Worm (Caenorhabditis elegans) whole organism, L4 larva: ENCODE results near the gene C45B2.6.
A peak's percentile ranks its signal among the peaks of the same experiment; 100 is the strongest.

ENCODE experiments used
- T26A8.4 ChIP-seq: fragments of 200-800 bp; sonication (Bioruptor generic); IDR thresholded peaks from 2 replicates; pipeline ENCODE4 v1.3.6; 2022; ENCODE audit warnings: missing genetic modification characterization, missing compliant biosample characterization
- ZK337.2 ChIP-seq: fragments of 200-800 bp; sonication (Bioruptor generic); IDR thresholded peaks from 2 replicates; pipeline ENCODE4 v1.3.6; 2022; ENCODE audit warnings: missing genetic modification reagents, missing genetic modification characterization, missing compliant biosample characterization
- ceh-28 ChIP-seq: fragments of 150-350 bp; optimal IDR thresholded peaks from 2 replicates; lab custom pipeline; 2014; ENCODE audit warnings: missing biosample characterization, missing genetic modification reagents, missing genetic modification characterization
- ceh-32 ChIP-seq: sonication (generic microtip); optimal IDR thresholded peaks from 2 replicates; lab custom pipeline; 2016; ENCODE audit warnings: mild to moderate bottlenecking, missing genetic modification characterization, missing compliant biosample characterization; ENCODE audit not compliant: poor library complexity
- ceh-44 ChIP-seq: fragments of 200-800 bp; sonication (Bioruptor generic); IDR thresholded peaks from 2 replicates; pipeline ENCODE4 v1.3.6; 2022; ENCODE audit warnings: missing genetic modification reagents, missing genetic modification characterization, missing compliant biosample characterization
- ceh-62 ChIP-seq: sonication (generic microtip); optimal IDR thresholded peaks from 2 replicates; lab custom pipeline; 2017; ENCODE audit warnings: missing biosample characterization, missing genetic modification characterization
- daf-16 ChIP-seq, 3 experiments: sonication (generic microtip); optimal IDR thresholded peaks; 2 replicates each; lab custom pipeline; 2016 to 2017; ENCODE audit warnings: missing genetic modification characterization in 3 of 3, missing genetic modification reagents in 3 of 3, mild to moderate bottlenecking in 2 of 3, missing compliant biosample characterization in 2 of 3, missing biosample characterization in 1 of 3, moderate library complexity in 1 of 3
- daf-8 ChIP-seq: fragments of 200-800 bp; sonication (Bioruptor generic); IDR thresholded peaks from 2 replicates; pipeline ENCODE4 v1.3.6; 2022; ENCODE audit warnings: missing genetic modification characterization, missing compliant biosample characterization
- dmd-6 ChIP-seq: fragments of 200-800 bp; sonication (Bioruptor generic); IDR thresholded peaks from 2 replicates; pipeline ENCODE4 v1.3.6; 2022; ENCODE audit warnings: missing genetic modification reagents, missing genetic modification characterization, missing compliant biosample characterization
- duxl-1 ChIP-seq: sonication (generic microtip); optimal IDR thresholded peaks from 2 replicates; lab custom pipeline; 2016; ENCODE audit warnings: mild to moderate bottlenecking, missing genetic modification characterization, moderate library complexity, missing compliant biosample characterization; ENCODE audit not compliant: poor library complexity
- dve-1 ChIP-seq: sonication (generic microtip); optimal IDR thresholded peaks from 2 replicates; lab custom pipeline; 2017; ENCODE audit warnings: antibody characterized with exemption, mild to moderate bottlenecking, missing genetic modification characterization, missing compliant biosample characterization; ENCODE audit not compliant: insufficient read depth
- egl-27 ChIP-seq: sonication (generic microtip); optimal IDR thresholded peaks from 3 replicates; lab custom pipeline; 2017; ENCODE audit warnings: missing biosample characterization, missing genetic modification reagents, missing genetic modification characterization
- hif-1 ChIP-seq, 2 experiments: sonication (generic microtip); optimal IDR thresholded peaks; 2 replicates each; lab custom pipeline; 2016 to 2017; ENCODE audit warnings: missing compliant biosample characterization in 2 of 2, missing genetic modification characterization in 2 of 2, missing genetic modification reagents in 2 of 2, missing genotype in 2 of 2, mild to moderate bottlenecking in 1 of 2
- hlh-11 ChIP-seq: fragments of 200-800 bp; sonication (Bioruptor generic); optimal IDR thresholded peaks from 2 replicates; lab custom pipeline; 2018; ENCODE audit warnings: mild to moderate bottlenecking, missing genetic modification characterization, missing compliant biosample characterization
- hlh-30 ChIP-seq: sonication (generic microtip); optimal IDR thresholded peaks from 2 replicates; lab custom pipeline; 2017; ENCODE audit warnings: antibody characterized with exemption, mild to moderate bottlenecking, missing genetic modification characterization, missing compliant biosample characterization; ENCODE audit not compliant: insufficient read depth
- hmg-1.1 ChIP-seq: fragments of 200-800 bp; sonication (Bioruptor generic); IDR thresholded peaks from 2 replicates; pipeline ENCODE4 v1.3.6; 2022; ENCODE audit warnings: missing genetic modification reagents, missing genetic modification characterization, missing compliant biosample characterization
- jun-1 ChIP-seq: fragments of 150-350 bp; optimal IDR thresholded peaks from 2 replicates; lab custom pipeline; 2014; ENCODE audit warnings: missing biosample characterization, missing genetic modification reagents, missing genetic modification characterization
- lim-7 ChIP-seq: fragments of 200-800 bp; sonication (Bioruptor generic); IDR thresholded peaks from 2 replicates; pipeline ENCODE4 v1.3.6; 2022; ENCODE audit warnings: missing genetic modification characterization, missing compliant biosample characterization
- lin-13 ChIP-seq: fragments of 150-350 bp; optimal IDR thresholded peaks from 2 replicates; lab custom pipeline; 2014; ENCODE audit warnings: missing biosample characterization, missing genetic modification reagents, missing genetic modification characterization
- lir-3 ChIP-seq: sonication (generic microtip); optimal IDR thresholded peaks from 2 replicates; lab custom pipeline; 2016; ENCODE audit warnings: mild to moderate bottlenecking, missing genetic modification characterization, missing compliant biosample characterization
- lsy-2 ChIP-seq, 2 experiments: fragments of 150-350 bp in 1 of 2; sonication (generic microtip) in 1 of 2; optimal IDR thresholded peaks; 2 replicates each; lab custom pipeline; 2014 to 2017; ENCODE audit warnings: missing biosample characterization in 2 of 2, missing genetic modification characterization in 2 of 2
- madf-5 ChIP-seq, 2 experiments: fragments of 200-800 bp; sonication (Bioruptor generic); IDR thresholded peaks; 2 replicates each; pipeline ENCODE4 v1.3.6; 2022; ENCODE audit warnings: missing compliant biosample characterization in 2 of 2, missing genetic modification characterization in 2 of 2
- madf-9 ChIP-seq: fragments of 200-800 bp; sonication (Bioruptor generic); conservative IDR thresholded peaks from 2 replicates; pipeline ENCODE4 v1.3.6; 2022; ENCODE audit warnings: missing genetic modification reagents, missing genetic modification characterization, missing compliant biosample characterization
- mdl-1 ChIP-seq, 2 experiments: fragments of 150-350 bp in 1 of 2; sonication (generic microtip) in 1 of 2; optimal IDR thresholded peaks; 2 replicates each; lab custom pipeline; 2014 to 2017; ENCODE audit warnings: missing biosample characterization in 2 of 2, missing genetic modification characterization in 2 of 2
- mep-1 ChIP-seq: fragments of 150-350 bp; sonication (generic microtip); optimal IDR thresholded peaks from 3 replicates; lab custom pipeline; 2014; ENCODE audit warnings: missing biosample characterization, missing genetic modification characterization
- mes-2 ChIP-seq: sonication (generic microtip); optimal IDR thresholded peaks from 2 replicates; lab custom pipeline; 2016; ENCODE audit warnings: missing genotype, mild to moderate bottlenecking, missing genetic modification characterization, missing compliant biosample characterization; ENCODE audit not compliant: poor library complexity, severe bottlenecking
- mxl-3 ChIP-seq: fragments of 200-800 bp; sonication (Bioruptor generic); optimal IDR thresholded peaks from 2 replicates; lab custom pipeline; 2018; ENCODE audit warnings: mild to moderate bottlenecking, missing genetic modification characterization, missing compliant biosample characterization
- nhr-10 ChIP-seq: fragments of 150-350 bp; optimal IDR thresholded peaks from 2 replicates; lab custom pipeline; 2014; ENCODE audit warnings: missing biosample characterization, missing genetic modification characterization
- nhr-102 ChIP-seq: sonication (generic microtip); optimal IDR thresholded peaks from 2 replicates; lab custom pipeline; 2016; ENCODE audit warnings: mild to moderate bottlenecking, missing genetic modification characterization, moderate library complexity, missing compliant biosample characterization
- nhr-28 ChIP-seq: fragments of 150-350 bp; optimal IDR thresholded peaks from 2 replicates; lab custom pipeline; 2014; ENCODE audit warnings: missing biosample characterization, missing genetic modification characterization
- nhr-48 ChIP-seq: sonication (generic microtip); optimal IDR thresholded peaks from 2 replicates; lab custom pipeline; 2016; ENCODE audit warnings: mild to moderate bottlenecking, missing genetic modification characterization, missing compliant biosample characterization
- nhr-6 ChIP-seq: fragments of 150-350 bp; optimal IDR thresholded peaks from 2 replicates; lab custom pipeline; 2014; ENCODE audit warnings: missing biosample characterization, missing genetic modification characterization
- nhr-76 ChIP-seq: fragments of 150-350 bp; optimal IDR thresholded peaks from 2 replicates; lab custom pipeline; 2014; ENCODE audit warnings: missing biosample characterization, missing genetic modification characterization
- nhr-77 ChIP-seq: fragments of 150-350 bp; optimal IDR thresholded peaks from 2 replicates; lab custom pipeline; 2014; ENCODE audit warnings: missing biosample characterization, missing genetic modification characterization
- pqm-1 ChIP-seq: sonication (generic microtip); optimal IDR thresholded peaks from 2 replicates; lab custom pipeline; 2017; ENCODE audit warnings: missing biosample characterization, missing genetic modification characterization
- rbr-2 ChIP-seq: sonication (generic microtip); optimal IDR thresholded peaks from 2 replicates; lab custom pipeline; 2016; ENCODE audit warnings: missing genotype, missing genetic modification characterization, missing compliant biosample characterization
- snpc-1.2 ChIP-seq: fragments of 200-800 bp; sonication (Bioruptor generic); IDR thresholded peaks from 2 replicates; pipeline ENCODE4 v1.3.6; 2022; ENCODE audit warnings: missing genetic modification reagents, missing genetic modification characterization, missing compliant biosample characterization
- spr-3 ChIP-seq: fragments of 200-800 bp; sonication (Bioruptor generic); optimal IDR thresholded peaks from 2 replicates; lab custom pipeline; 2018; ENCODE audit warnings: mild to moderate bottlenecking, missing genetic modification characterization, missing compliant biosample characterization
- unc-62 ChIP-seq, 3 experiments: fragments of 150-350 bp in 1 of 3; sonication (generic microtip); optimal IDR thresholded peaks in 2 of 3; peaks in 1 of 3; 1 replicate in 1 of 3; 2 replicates in 2 of 3; lab custom pipeline; 2014 to 2017; ENCODE audit warnings: missing biosample characterization in 3 of 3, missing genetic modification characterization in 3 of 3, missing genetic modification reagents in 3 of 3, missing genotype in 1 of 3
- zip-11 ChIP-seq: fragments of 200-800 bp; sonication (Bioruptor generic); IDR thresholded peaks from 2 replicates; pipeline ENCODE4 v1.3.6; 2022; ENCODE audit warnings: missing genetic modification characterization, missing compliant biosample characterization

Gene C45B2.6

DNA sequence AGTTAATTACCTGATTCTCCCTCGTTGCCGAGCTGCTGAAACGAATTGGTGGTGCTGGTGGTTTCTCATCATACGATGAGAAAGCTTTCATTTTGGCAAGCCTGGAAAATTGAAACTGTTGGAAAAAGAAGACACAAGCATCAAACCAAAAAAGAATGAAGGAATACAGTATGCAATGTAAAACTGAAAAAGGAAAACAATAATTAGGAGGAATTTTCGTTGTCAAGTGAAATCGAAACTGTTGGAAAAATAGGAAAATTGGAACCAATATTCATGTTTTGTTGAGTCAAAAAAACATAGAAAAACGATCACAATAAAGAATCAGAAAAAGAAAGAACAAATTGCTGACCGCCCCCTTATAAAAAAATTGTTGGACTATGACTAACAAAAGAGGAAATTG is 4.2 kb upstream of the C45B2.6 start, which contains the start of gene pak-1:
Gene pak-1 (minus strand): TSS at position 101 of the 400 bp plus-strand sequence.
- TF ChIP-seq nhr-76 (no peak), lin-13 (GFP tag; lab: Kevin White, UChicago) (no peak), zip-11 (GFP tag; lab: Robert Waterston, UW) (no peak), hif-1 (tag; optimal IDR thresholded peaks at IDR 0.05; lab: Kevin White, UChicago) (no peak), ceh-62 (tag; lab: Kevin White, UChicago) (no peak), spr-3 (no peak), mxl-3 (GFP tag; lab: Kevin White, UChicago) (no peak)

DNA sequence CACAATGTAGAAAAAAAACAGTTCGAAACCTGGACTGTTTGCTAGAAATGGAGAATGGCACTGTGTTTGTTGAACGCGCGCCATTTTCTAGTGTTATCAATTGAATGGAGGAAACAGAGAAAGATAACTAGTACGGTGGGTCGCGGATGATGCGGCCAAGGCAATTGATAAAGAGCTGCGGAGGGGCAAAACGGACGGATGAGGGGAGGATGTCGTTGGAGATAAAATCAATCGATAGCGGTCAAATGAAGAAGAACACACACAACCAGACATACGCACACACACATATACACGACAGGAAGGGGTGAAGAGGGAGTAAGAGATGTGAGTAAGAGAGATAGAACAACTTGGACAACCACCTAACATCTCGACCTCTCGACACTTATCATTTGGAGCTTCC is 2.6 kb upstream of the C45B2.6 start:
- TF ChIP-seq hlh-11 (tag; lab: Kevin White, UChicago) (peak; percentile 37), nhr-28 (tag; lab: Kevin White, UChicago) (peak; percentile 49), ceh-28 (tag; lab: Kevin White, UChicago) (peak; percentile 20), daf-16 (GFP tag; optimal IDR thresholded peaks at IDR 0.05; lab: Kevin White, UChicago) (no peak), daf-16 (tag; optimal IDR thresholded peaks at IDR 0.05; lab: Kevin White, UChicago) (peak; percentile 26), mes-2 (tag; lab: Kevin White, UChicago) (no peak)
- TF ChIP-seq, all 104 proteins: peak for 4

DNA sequence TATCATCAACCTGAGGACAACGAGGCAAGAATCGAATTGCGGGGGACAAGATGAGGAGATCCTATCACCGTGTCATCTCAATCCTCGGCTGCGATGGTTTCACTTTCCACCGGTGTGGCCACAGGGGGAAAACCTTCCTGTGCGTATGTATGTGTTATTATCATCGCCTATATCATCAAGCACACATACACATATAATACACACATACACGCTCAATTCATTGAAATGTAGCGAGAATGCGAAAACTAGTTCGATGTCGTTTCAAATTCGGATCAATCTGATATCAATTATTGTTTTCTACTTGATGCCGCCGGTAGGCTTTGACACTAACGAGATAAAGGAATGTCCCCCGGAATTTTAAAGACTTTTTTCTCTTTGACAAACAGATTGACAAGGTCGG is 1.8 kb upstream of the C45B2.6 start:
- no peak for TF ChIP-seq nhr-102 (tag; lab: Kevin White, UChicago)
- TF ChIP-seq ceh-62 (tag; lab: Kevin White, UChicago): no peak
- no peak for TF ChIP-seq ceh-28 (tag; lab: Kevin White, UChicago)
- no peak for TF ChIP-seq daf-8
- TF ChIP-seq unc-62 (GFP tag; optimal IDR thresholded peaks at IDR 0.05 in 1 of 2; lab: Kevin White, UChicago): peak in 1 of 2 experiments; percentile 32
- no peak for TF ChIP-seq unc-62 (tag; optimal IDR thresholded peaks at IDR 0.05; lab: Kevin White, UChicago)
- peak; percentile 26 for TF ChIP-seq mxl-3 (GFP tag; lab: Kevin White, UChicago)
- no peak for TF ChIP-seq ceh-32
- peak; percentile 69 for TF ChIP-seq nhr-28 (tag; lab: Kevin White, UChicago)
- TF ChIP-seq madf-5 (GFP tag; IDR thresholded peaks at IDR 0.05; lab: Robert Waterston, UW): no peak
- TF ChIP-seq, all 104 proteins: peak for 3

DNA sequence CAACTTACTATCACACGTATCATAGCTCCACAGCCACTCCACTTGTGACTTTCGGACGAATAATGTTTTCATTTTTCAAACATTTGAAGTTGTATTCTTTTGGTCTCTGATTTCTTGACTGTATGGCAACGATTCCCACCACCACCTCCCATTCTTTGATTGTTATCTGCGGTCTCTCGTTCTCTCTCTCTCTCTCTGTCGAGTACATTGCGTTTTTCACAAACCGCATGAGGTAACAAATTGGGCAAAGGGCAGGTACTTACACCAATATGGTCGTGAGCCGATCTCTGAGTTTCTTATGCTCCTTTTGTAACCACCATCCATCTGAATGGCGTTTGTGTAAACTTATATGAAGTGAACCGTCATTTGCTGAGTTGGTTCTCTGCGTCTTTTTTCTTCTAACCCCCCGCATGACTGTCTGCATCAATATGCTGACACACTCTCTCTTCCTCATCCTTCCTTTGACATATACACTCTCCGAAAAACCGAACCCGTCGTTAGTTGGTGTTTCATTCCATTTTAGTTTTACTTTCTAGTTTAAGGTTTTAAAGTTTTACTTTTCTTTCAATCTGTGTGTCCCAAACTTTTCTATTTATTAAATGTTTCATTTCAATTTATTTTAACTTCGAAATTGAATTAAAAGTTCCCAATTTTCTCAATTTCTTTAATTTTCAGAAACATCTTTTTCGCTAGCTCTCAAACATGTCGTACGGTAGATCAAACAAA is 5.1 kb downstream of the C45B2.6 start, which contains the start of gene gln-1:
Gene gln-1 (plus strand): TSS at position 676 of the 726 bp plus-strand sequence.
- TF ChIP-seq lir-3 (tag; lab: Kevin White, UChicago) (no peak), ceh-44 (no peak), mep-1 (tag; lab: Kevin White, UChicago) (peak; percentile 49), nhr-28 (tag; lab: Kevin White, UChicago) (peak; percentile 66), daf-16 (GFP tag; optimal IDR thresholded peaks at IDR 0.05; lab: Kevin White, UChicago) (no peak), daf-16 (tag; optimal IDR thresholded peaks at IDR 0.05; lab: Kevin White, UChicago) (peak; percentile 67), mdl-1 (tag; optimal IDR thresholded peaks at IDR 0.05; lab: Kevin White, UChicago) (peak in 1 of 2 experiments; percentile 50), lsy-2 (tag; optimal IDR thresholded peaks at IDR 0.05; lab: Kevin White, UChicago) (no peak), pqm-1 (tag; lab: Kevin White, UChicago) (peak; percentile 70), nhr-10 (peak; percentile 66), dmd-6 (peak; percentile 67), snpc-1.2 (no peak), ZK337.2 (no peak), dve-1 (peak; percentile 54), nhr-48 (peak; percentile 45), rbr-2 (tag; lab: Kevin White, UChicago) (no peak), egl-27 (tag; lab: Kevin White, UChicago) (no peak), hmg-1.1 (GFP tag; lab: Robert Waterston, UW) (0 out of 2 replicates have a peak, but pooled peaks have one; percentile 33), T26A8.4 (GFP tag; lab: Robert Waterston, UW) (no peak), unc-62 (GFP tag; optimal IDR thresholded peaks at IDR 0.05 in 1 of 2; lab: Kevin White, UChicago) (peak in 1 of 2 experiments; percentile 89), unc-62 (tag; optimal IDR thresholded peaks at IDR 0.05; lab: Kevin White, UChicago) (no peak), nhr-6 (tag; lab: Kevin White, UChicago) (peak; percentile 17), madf-9 (no peak), hlh-11 (tag; lab: Kevin White, UChicago) (peak; percentile 59), duxl-1 (no peak), mxl-3 (GFP tag; lab: Kevin White, UChicago) (peak; percentile 29), jun-1 (tag; lab: Kevin White, UChicago) (no peak), hlh-30 (tag; lab: Kevin White, UChicago) (peak; percentile 36), nhr-77 (tag; lab: Kevin White, UChicago) (peak; percentile 45), lim-7 (GFP tag; lab: Robert Waterston, UW) (no peak)
